Fruit fly (Drosophila melanogaster) whole organism, embryonic: ENCODE data around the gene Notum.

Experiments
- Adf1 ChIP-seq: fragments of 200-800 bp; sonication (Bioruptor generic); IDR thresholded peaks from 2 replicates; pipeline ENCODE4 v1.3.6; 2022; ENCODE audit warnings: missing biosample characterization, missing genetic modification characterization
- Asciz ChIP-seq: fragments of 200-800 bp; sonication (Bioruptor generic); optimal IDR thresholded peaks from 2 replicates; lab custom pipeline; 2017; ENCODE audit warnings: missing biosample characterization, mild to moderate bottlenecking, missing genetic modification characterization, missing genetic modification reagents
- Atf-2 ChIP-seq: fragments of 200-800 bp; sonication (Bioruptor generic); optimal IDR thresholded peaks from 2 replicates; lab custom pipeline; 2016; ENCODE audit warnings: missing biosample characterization, missing genetic modification characterization
- Blimp-1 ChIP-seq: fragments of 200-800 bp; sonication (Bioruptor generic); optimal IDR thresholded peaks from 3 replicates; lab custom pipeline; 2018; ENCODE audit warnings: missing biosample characterization, missing genetic modification characterization, mild to moderate bottlenecking, moderate library complexity, missing genetic modification reagents
- CG10543 ChIP-seq: fragments of 200-800 bp; sonication (Bioruptor generic); optimal IDR thresholded peaks from 3 replicates; lab custom pipeline; 2017; ENCODE audit warnings: missing biosample characterization, mild to moderate bottlenecking, missing genetic modification characterization, moderate library complexity
- CG10959 ChIP-seq: fragments of 200-800 bp; sonication (Bioruptor generic); IDR thresholded peaks from 2 replicates; pipeline ENCODE4 v1.3.6; 2022; ENCODE audit warnings: missing biosample characterization, missing genetic modification characterization
- CG10979 ChIP-seq: fragments of 200-800 bp; sonication (Bioruptor generic); optimal IDR thresholded peaks from 2 replicates; lab custom pipeline; 2018; ENCODE audit warnings: missing biosample characterization, mild to moderate bottlenecking, missing genetic modification characterization, moderate library complexity
- CG11398 ChIP-seq: fragments of 200-800 bp; sonication (Bioruptor generic); optimal IDR thresholded peaks from 2 replicates; lab custom pipeline; 2016; ENCODE audit warnings: missing biosample characterization, missing genetic modification characterization
- CG11504 ChIP-seq: fragments of 200-800 bp; sonication (Bioruptor generic); optimal IDR thresholded peaks from 3 replicates; lab custom pipeline; 2019; ENCODE audit warnings: missing biosample characterization, mild to moderate bottlenecking, missing genetic modification characterization, moderate library complexity
- CG11723 ChIP-seq: fragments of 200-800 bp; sonication (Bioruptor generic); optimal IDR thresholded peaks from 2 replicates; lab custom pipeline; 2017; ENCODE audit warnings: missing biosample characterization, mild to moderate bottlenecking, missing genetic modification characterization
- CG14710 ChIP-seq: fragments of 200-800 bp; sonication (Bioruptor generic); optimal IDR thresholded peaks from 3 replicates; lab custom pipeline; 2019; ENCODE audit warnings: missing biosample characterization, mild to moderate bottlenecking, missing genetic modification characterization, moderate library complexity
- CG15479 ChIP-seq: fragments of 200-800 bp; sonication (Bioruptor generic); optimal IDR thresholded peaks from 3 replicates; lab custom pipeline; 2019; ENCODE audit warnings: missing biosample characterization, mild to moderate bottlenecking, missing genetic modification characterization, moderate library complexity
- CG15696 ChIP-seq: fragments of 200-800 bp; sonication (Bioruptor generic); optimal IDR thresholded peaks from 2 replicates; lab custom pipeline; 2019; ENCODE audit warnings: missing biosample characterization, mild to moderate bottlenecking, missing genetic modification characterization, moderate library complexity
- CG17829 ChIP-seq: fragments of 200-800 bp; optimal IDR thresholded peaks from 2 replicates; lab custom pipeline; 2019; ENCODE audit warnings: missing biosample characterization, mild to moderate bottlenecking, missing genetic modification characterization, moderate library complexity
- CG18262 ChIP-seq: fragments of 200-800 bp; optimal IDR thresholded peaks from 3 replicates; lab custom pipeline; 2019; ENCODE audit warnings: missing biosample characterization, mild to moderate bottlenecking, missing genetic modification characterization, moderate library complexity
- CG2202 ChIP-seq: fragments of 200-800 bp; sonication (Bioruptor generic); optimal IDR thresholded peaks from 2 replicates; lab custom pipeline; 2018; ENCODE audit warnings: missing biosample characterization, mild to moderate bottlenecking, missing genetic modification characterization
- CG2875 ChIP-seq: fragments of 200-800 bp; sonication (Bioruptor generic); optimal IDR thresholded peaks from 2 replicates; lab custom pipeline; 2017; ENCODE audit warnings: missing biosample characterization, mild to moderate bottlenecking, missing genetic modification characterization, missing genetic modification reagents
- CG31441 ChIP-seq: fragments of 200-800 bp; sonication (Bioruptor generic); IDR thresholded peaks from 2 replicates; pipeline ENCODE4 v1.3.6; 2022; ENCODE audit warnings: missing biosample characterization, missing genetic modification characterization
- CG3163 ChIP-seq: fragments of 200-800 bp; sonication (Bioruptor generic); optimal IDR thresholded peaks from 3 replicates; lab custom pipeline; 2016; ENCODE audit warnings: missing biosample characterization, missing genetic modification characterization
- CG3407 ChIP-seq: fragments of 200-800 bp; sonication (Bioruptor generic); optimal IDR thresholded peaks from 2 replicates; lab custom pipeline; 2018; ENCODE audit warnings: missing biosample characterization, mild to moderate bottlenecking, missing genetic modification characterization
- CG4360 ChIP-seq: fragments of 200-800 bp; sonication (Bioruptor generic); IDR thresholded peaks from 2 replicates; pipeline ENCODE4 v1.3.6; 2022; ENCODE audit warnings: missing biosample characterization, missing genetic modification characterization
- CG7745 ChIP-seq: fragments of 200-800 bp; sonication (Bioruptor generic); optimal IDR thresholded peaks from 2 replicates; lab custom pipeline; 2018; ENCODE audit warnings: missing biosample characterization, mild to moderate bottlenecking, missing genetic modification characterization, moderate library complexity
- CG7987 ChIP-seq: fragments of 200-800 bp; sonication (Bioruptor generic); optimal IDR thresholded peaks from 2 replicates; lab custom pipeline; 2018; ENCODE audit warnings: missing biosample characterization, mild to moderate bottlenecking, missing genetic modification characterization, moderate library complexity
- CG8281 ChIP-seq: fragments of 200-800 bp; sonication (Bioruptor generic); optimal IDR thresholded peaks from 2 replicates; lab custom pipeline; 2018; ENCODE audit warnings: missing biosample characterization, mild to moderate bottlenecking, missing genetic modification characterization, moderate library complexity
- CG8290 ChIP-seq, 3 experiments: fragments of 200-800 bp; sonication (Bioruptor generic); optimal IDR thresholded peaks; 2 replicates each; lab custom pipeline; 2016 to 2019; ENCODE audit warnings: missing biosample characterization in 3 of 3, missing genetic modification characterization in 3 of 3, mild to moderate bottlenecking in 2 of 3, moderate library complexity in 1 of 3
- CG8359 ChIP-seq: fragments of 200-800 bp; sonication (Bioruptor generic); optimal IDR thresholded peaks from 2 replicates; lab custom pipeline; 2017; ENCODE audit warnings: missing biosample characterization, mild to moderate bottlenecking, missing genetic modification characterization, borderline replicate concordance
- D ChIP-seq, 2 experiments: fragments of 200-800 bp in 1 of 2; fragments of >200 bp in 1 of 2; sonication (Bioruptor generic) in 1 of 2; optimal IDR thresholded peaks; 2 replicates in 1 of 2; 3 replicates in 1 of 2; lab custom pipeline; 2017; ENCODE audit warnings: mild to moderate bottlenecking in 1 of 2, missing biosample characterization in 1 of 2, missing genetic modification characterization in 1 of 2, missing genetic modification reagents in 1 of 2
- ERR ChIP-seq: fragments of 200-800 bp; sonication (Bioruptor generic); optimal IDR thresholded peaks from 2 replicates; lab custom pipeline; 2016; ENCODE audit warnings: missing biosample characterization, missing genetic modification characterization
- Hr3 ChIP-seq: fragments of 200-800 bp; sonication (Bioruptor generic); optimal IDR thresholded peaks from 3 replicates; lab custom pipeline; 2016; ENCODE audit warnings: missing biosample characterization, missing genetic modification characterization
- MTF-1 ChIP-seq: fragments of 200-800 bp; sonication (Bioruptor generic); optimal IDR thresholded peaks from 2 replicates; lab custom pipeline; 2018; ENCODE audit warnings: missing biosample characterization, mild to moderate bottlenecking, missing genetic modification characterization, borderline replicate concordance
- PHDP ChIP-seq: fragments of 200-800 bp; sonication (Bioruptor generic); optimal IDR thresholded peaks from 3 replicates; lab custom pipeline; 2018; ENCODE audit warnings: missing biosample characterization, mild to moderate bottlenecking, missing genetic modification characterization, moderate library complexity
- Pdp1 ChIP-seq, 2 experiments: fragments of 200-800 bp; sonication (Bioruptor generic); optimal IDR thresholded peaks; 3 replicates each; lab custom pipeline; 2016; ENCODE audit warnings: missing biosample characterization in 2 of 2, missing genetic modification characterization in 2 of 2, mild to moderate bottlenecking in 1 of 2, moderate library complexity in 1 of 2
- Spps ChIP-seq: fragments of 200-800 bp; sonication (Bioruptor generic); optimal IDR thresholded peaks from 2 replicates; lab custom pipeline; 2018; ENCODE audit warnings: missing biosample characterization, mild to moderate bottlenecking, missing genetic modification characterization
- Xrp1 ChIP-seq: fragments of 200-800 bp; sonication (Bioruptor generic); IDR thresholded peaks from 2 replicates; pipeline ENCODE4 v1.3.6; 2022; ENCODE audit warnings: missing biosample characterization, missing genetic modification characterization
- ac ChIP-seq: fragments of 200-800 bp; sonication (Bioruptor generic); optimal IDR thresholded peaks from 3 replicates; lab custom pipeline; 2017; ENCODE audit warnings: missing biosample characterization, mild to moderate bottlenecking, missing genetic modification characterization
- bsh ChIP-seq, 2 experiments: fragments of 200-800 bp; sonication (Bioruptor generic); optimal IDR thresholded peaks; 2 replicates each; lab custom pipeline; 2017 to 2018; ENCODE audit warnings: mild to moderate bottlenecking in 2 of 2, missing biosample characterization in 2 of 2, missing genetic modification characterization in 2 of 2, moderate library complexity in 1 of 2
- chinmo ChIP-seq: fragments of 200-800 bp; sonication (Bioruptor generic); IDR thresholded peaks from 4 replicates; pipeline ENCODE4 v1.3.6; 2022; ENCODE audit warnings: missing biosample characterization, missing genetic modification characterization; ENCODE audit not compliant: partially characterized antibody
- dmrt99B ChIP-seq: fragments of 200-800 bp; sonication (Bioruptor generic); optimal IDR thresholded peaks from 2 replicates; lab custom pipeline; 2018; ENCODE audit warnings: missing biosample characterization, mild to moderate bottlenecking, missing genetic modification characterization, moderate library complexity
- fd64A ChIP-seq: fragments of 200-800 bp; sonication (Bioruptor generic); optimal IDR thresholded peaks from 3 replicates; lab custom pipeline; 2018; ENCODE audit warnings: missing biosample characterization, mild to moderate bottlenecking, missing genetic modification characterization
- gsb-n ChIP-seq: fragments of 200-800 bp; sonication (Bioruptor generic); optimal IDR thresholded peaks from 3 replicates; lab custom pipeline; 2018; ENCODE audit warnings: missing biosample characterization, mild to moderate bottlenecking, missing genetic modification characterization
- insv ChIP-seq, 2 experiments: fragments of 200-800 bp; sonication (Bioruptor generic); optimal IDR thresholded peaks; 3 replicates each; lab custom pipeline; 2016 to 2018; ENCODE audit warnings: missing biosample characterization in 2 of 2, missing genetic modification characterization in 2 of 2
- nau ChIP-seq: fragments of 200-800 bp; sonication (Bioruptor generic); optimal IDR thresholded peaks from 3 replicates; lab custom pipeline; 2017; ENCODE audit warnings: missing biosample characterization, mild to moderate bottlenecking, missing genetic modification characterization, missing genetic modification reagents
- nerfin-2 ChIP-seq: fragments of 200-800 bp; sonication (Bioruptor generic); IDR thresholded peaks from 2 replicates; pipeline ENCODE4 v1.3.6; 2022; ENCODE audit warnings: missing biosample characterization, missing genetic modification characterization; ENCODE audit not compliant: partially characterized antibody
- stwl ChIP-seq: fragments of 200-800 bp; sonication (Bioruptor generic); optimal IDR thresholded peaks from 3 replicates; lab custom pipeline; 2018; ENCODE audit warnings: missing biosample characterization, mild to moderate bottlenecking, missing genetic modification characterization, moderate library complexity
- zfh1 ChIP-seq: fragments of 200-800 bp; sonication (Bioruptor generic); IDR thresholded peaks from 3 replicates; pipeline ENCODE4 v1.3.6; 2022; ENCODE audit warnings: missing biosample characterization, missing genetic modification characterization

The Notum gene

DNA sequence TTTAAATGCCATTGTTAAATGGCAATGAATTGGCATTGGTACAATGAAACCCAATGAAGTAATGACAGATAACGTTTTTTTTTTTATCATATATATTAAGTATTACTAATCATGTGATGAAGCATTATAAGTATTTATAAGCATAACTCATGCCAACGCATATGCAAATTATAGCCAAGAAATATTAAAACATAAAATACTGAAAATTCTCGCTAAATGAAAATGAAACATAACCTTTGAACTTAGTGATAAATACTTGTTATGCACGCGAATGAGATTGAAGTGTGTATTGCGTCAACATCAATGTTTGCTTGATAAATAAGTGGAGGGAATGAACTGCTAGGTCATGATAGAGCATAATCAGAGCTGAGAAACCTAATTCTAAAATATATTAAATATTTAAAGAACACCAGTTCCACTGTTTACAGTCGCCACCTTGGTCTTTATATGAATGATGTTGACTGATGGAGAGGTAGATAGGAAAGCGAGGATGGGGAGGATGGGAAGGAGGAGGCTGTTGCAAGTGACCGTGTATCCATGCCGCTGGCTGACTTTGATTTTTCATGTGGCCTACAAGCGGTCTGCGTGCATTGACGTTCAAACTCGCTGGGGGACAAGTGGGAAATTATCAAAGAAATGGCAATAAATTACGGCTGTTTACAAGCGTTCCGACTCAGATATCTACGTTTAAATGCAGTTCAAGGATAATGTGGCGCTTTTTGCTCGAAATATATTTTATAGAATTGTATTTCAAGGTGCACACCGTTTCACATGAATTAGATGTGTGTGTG, 33.0 kb downstream of the Notum start (continued):
- TF ChIP-seq CG31441 (GFP tag; lab: Robert Waterston, UW) (peak; percentile 26; the same call in 1 of the 2 replicates), CG8359 (GFP tag; lab: Kevin White, UChicago) (peak; percentile 48), CG7987 (peak; percentile 10), CG11504 (tag; lab: Kevin White, UChicago) (peak; percentile 9), CG17829 (tag; lab: Kevin White, UChicago) (no peak), dmrt99B (peak; percentile 14), Xrp1 (GFP tag; lab: Robert Waterston, UW) (peak; percentile 67), Pdp1 (GFP tag; optimal IDR thresholded peaks at IDR 0.05; lab: Kevin White, UChicago) (peak in 1 of 2 experiments; percentile 55), CG7745 (tag; lab: Kevin White, UChicago) (peak; percentile 46), stwl (tag; lab: Kevin White, UChicago) (peak; percentile 1), MTF-1 (peak; percentile 7), CG2202 (tag; lab: Kevin White, UChicago) (peak; percentile 58), Adf1 (GFP tag; lab: Robert Waterston, UW) (no peak), ERR (GFP tag; lab: Kevin White, UChicago) (no peak), zfh1 (GFP tag; lab: Robert Waterston, UW) (peak; percentile 40; the same call in 1 of the 3 replicates), CG3407 (GFP tag; lab: Kevin White, UChicago) (peak; percentile 18), CG8290 (GFP tag; optimal IDR thresholded peaks at IDR 0.05; lab: Kevin White, UChicago) (no peak), CG8290 (tag; optimal IDR thresholded peaks at IDR 0.05; lab: Kevin White, UChicago) (no peak), D (optimal IDR thresholded peaks at IDR 0.05; lab: Kevin White, UChicago) (no peak), D (GFP tag; optimal IDR thresholded peaks at IDR 0.05; lab: Kevin White, UChicago) (peak; percentile 39), Hr3 (GFP tag; lab: Kevin White, UChicago) (no peak), fd64A (GFP tag; lab: Kevin White, UChicago) (peak; percentile 56), nau (peak; percentile 22), Blimp-1 (GFP tag; lab: Kevin White, UChicago) (peak; percentile 61), CG11398 (no peak), insv (GFP tag; optimal IDR thresholded peaks at IDR 0.05; lab: Kevin White, UChicago) (no peak), gsb-n (tag; lab: Kevin White, UChicago) (peak; percentile 35), CG10959 (GFP tag; lab: Robert Waterston, UW) (0 out of 2 replicates have a peak, but pooled peaks have one; percentile 11), chinmo (GFP tag; lab: Robert Waterston, UW) (0 out of 4 replicates have a peak, but pooled peaks have one; percentile 72), CG3163 (no peak), CG4360 (0 out of 2 replicates have a peak, but pooled peaks have one; percentile 12), CG15479 (GFP tag; lab: Kevin White, UChicago) (no peak), CG8281 (peak; percentile 3), ac (GFP tag; lab: Kevin White, UChicago) (peak; percentile 29), CG10543 (GFP tag; lab: Kevin White, UChicago) (peak; percentile 31), bsh (GFP tag; optimal IDR thresholded peaks at IDR 0.05; lab: Kevin White, UChicago) (peak in 1 of 2 experiments; percentile 56), CG18262 (tag; lab: Kevin White, UChicago) (peak; percentile 43), Asciz (peak; percentile 49), CG14710 (tag; lab: Kevin White, UChicago) (peak; percentile 54), Spps (tag; lab: Kevin White, UChicago) (peak; percentile 51), CG10979 (tag; lab: Kevin White, UChicago) (peak; percentile 27), CG15696 (tag; lab: Kevin White, UChicago) (peak; percentile 71), CG2875 (peak; percentile 49), Atf-2 (GFP tag; lab: Kevin White, UChicago) (no peak), CG11723 (GFP tag; lab: Kevin White, UChicago) (no peak), nerfin-2 (GFP tag; lab: Robert Waterston, UW) (no peak), PHDP (peak; percentile 25)
